Fruit fly (Drosophila melanogaster): ENCODE measurements around the gene HLH3B.

HLH3B gene

DNA sequence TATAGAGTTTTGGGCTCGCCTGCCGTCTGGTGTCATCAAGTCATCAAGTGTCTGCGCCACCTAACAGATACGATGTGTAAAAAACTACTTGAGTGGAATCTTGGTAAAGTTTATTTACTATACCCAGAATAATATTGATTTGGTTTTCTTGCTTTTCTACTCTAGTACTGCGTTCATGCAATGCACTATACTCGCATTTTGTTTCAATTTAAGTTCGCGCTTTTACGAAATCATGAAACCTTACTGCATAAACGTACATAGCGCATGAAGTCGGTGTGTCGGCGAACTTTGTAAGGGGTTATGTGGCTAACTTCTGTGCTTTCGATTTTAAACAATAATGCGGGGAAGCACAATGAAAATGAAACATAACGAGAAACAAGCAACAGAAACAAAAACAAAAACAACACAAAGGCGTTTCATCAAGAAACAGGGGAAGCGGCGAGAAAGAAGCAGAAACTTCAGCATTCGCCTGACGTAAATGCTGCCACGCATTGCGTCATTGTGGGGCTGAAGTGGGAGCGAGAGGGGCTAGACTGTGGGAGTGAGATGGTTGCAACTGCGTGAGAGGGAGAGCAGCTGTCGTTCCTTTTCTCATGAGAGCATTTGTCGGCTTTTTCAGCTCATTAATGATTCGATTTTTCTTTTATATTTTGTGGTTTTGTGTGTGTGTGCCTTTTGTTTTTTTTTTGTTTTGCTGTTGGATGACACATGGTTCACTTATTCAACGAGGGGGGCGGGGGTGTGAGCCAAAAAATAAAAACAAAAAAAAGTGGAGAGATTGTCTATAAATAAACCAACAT lies 29.2 kb downstream of the HLH3B start (continued):
- no peak for TF ChIP-seq ara (GFP tag; IDR thresholded peaks at IDR 0.05)
- TF ChIP-seq CG4424 (GFP tag; optimal IDR thresholded peaks at IDR 0.05) = no peak
- TF ChIP-seq sug (tag; optimal IDR thresholded peaks at IDR 0.05) = no peak
- peak; percentile 54 for TF ChIP-seq CG8478 (optimal IDR thresholded peaks at IDR 0.05)
- no peak for TF ChIP-seq croc (GFP tag; conservative IDR thresholded peaks at IDR 0.05)
- no peak for TF ChIP-seq sob (GFP tag; IDR thresholded peaks at IDR 0.05)
- TF ChIP-seq CG15601 (tag; optimal IDR thresholded peaks at IDR 0.05) = no peak
- no peak for TF ChIP-seq CG11085 (GFP tag; IDR thresholded peaks at IDR 0.05)
- no peak for TF ChIP-seq B-H1 (GFP tag; IDR thresholded peaks at IDR 0.05)
- no peak for TF ChIP-seq stc (GFP tag; IDR thresholded peaks at IDR 0.05)
- peak; percentile 63 for TF ChIP-seq Adf1 (GFP tag; IDR thresholded peaks at IDR 0.05)
- TF ChIP-seq CG14050 (GFP tag; IDR thresholded peaks at IDR 0.05) = no peak
- TF ChIP-seq zfh2 (GFP tag; optimal IDR thresholded peaks at IDR 0.05) = no peak
- TF ChIP-seq CG8924 (tag; optimal IDR thresholded peaks at IDR 0.05) = no peak
- TF ChIP-seq CG12769 (tag; optimal IDR thresholded peaks at IDR 0.05) = peak; percentile 55
- TF ChIP-seq Sox102F (GFP tag; optimal IDR thresholded peaks at IDR 0.05) = no peak
- no peak for TF ChIP-seq CG32767 (GFP tag; IDR thresholded peaks at IDR 0.05)
- TF ChIP-seq gem (tag; optimal IDR thresholded peaks at IDR 0.05) = no peak
- TF ChIP-seq Lim3 (GFP tag; IDR thresholded peaks at IDR 0.05) = no peak
- no peak for TF ChIP-seq CG33213 (GFP tag; optimal IDR thresholded peaks at IDR 0.05)
- TF ChIP-seq mam (GFP tag; optimal IDR thresholded peaks at IDR 0.05) = no peak
- TF ChIP-seq bab2 (GFP tag; optimal IDR thresholded peaks at IDR 0.05) = no peak
- TF ChIP-seq CG31441 (GFP tag; IDR thresholded peaks at IDR 0.05) = no peak
- peak; percentile 36 for TF ChIP-seq Atf3 (GFP tag; optimal IDR thresholded peaks at IDR 0.05)
- TF ChIP-seq eve (GFP tag; optimal IDR thresholded peaks at IDR 0.05) = peak in 1 of 2 experiments; percentile 52
- no peak for TF ChIP-seq gcm2 (GFP tag; optimal IDR thresholded peaks at IDR 0.05)
- TF ChIP-seq bigmax (GFP tag; optimal IDR thresholded peaks at IDR 0.05) = no peak
- TF ChIP-seq CG2116 (GFP tag; optimal IDR thresholded peaks at IDR 0.05) = no peak
- TF ChIP-seq sqz (GFP tag; optimal IDR thresholded peaks at IDR 0.05) = peak; percentile 75
- TF ChIP-seq CG10654 (GFP tag; optimal IDR thresholded peaks at IDR 0.05) = no peak
- no peak for TF ChIP-seq zfh1 (GFP tag; IDR thresholded peaks at IDR 0.05)
- TF ChIP-seq luna (GFP tag; optimal IDR thresholded peaks at IDR 0.05) = no peak
- TF ChIP-seq CG12942 (GFP tag; optimal IDR thresholded peaks at IDR 0.05) = no peak
- TF ChIP-seq wor (GFP tag; IDR thresholded peaks at IDR 0.05) = no peak
- TF ChIP-seq CG9932 (GFP tag; IDR thresholded peaks at IDR 0.05) = no peak
- TF ChIP-seq CG17829 (tag; optimal IDR thresholded peaks at IDR 0.05) = no peak
- TF ChIP-seq CG9727 (GFP tag; optimal IDR thresholded peaks at IDR 0.05) = no peak
- TF ChIP-seq Hsf (GFP tag; optimal IDR thresholded peaks at IDR 0.05) = no peak
- no peak for TF ChIP-seq CG8089 (GFP tag; optimal IDR thresholded peaks at IDR 0.05)
- no peak for TF ChIP-seq Sin3A (optimal IDR thresholded peaks at IDR 0.05)
- TF ChIP-seq Side (GFP tag; optimal IDR thresholded peaks at IDR 0.05) = no peak
- TF ChIP-seq unpg (GFP tag; optimal IDR thresholded peaks at IDR 0.05) = no peak
- TF ChIP-seq CG7963 (GFP tag; IDR thresholded peaks at IDR 0.05; ENCODE audit: partially characterized antibody) = no peak
- TF ChIP-seq CG13894 (tag; optimal IDR thresholded peaks at IDR 0.05) = no peak
- no peak for TF ChIP-seq Atf-2 (GFP tag; optimal IDR thresholded peaks at IDR 0.05)
- no peak for TF ChIP-seq CG7745 (tag; optimal IDR thresholded peaks at IDR 0.05)
- no peak for TF ChIP-seq Hr39 (optimal IDR thresholded peaks at IDR 0.05)
- TF ChIP-seq Mad (GFP tag; optimal IDR thresholded peaks at IDR 0.05) = no peak
- no peak for TF ChIP-seq jing (GFP tag; optimal IDR thresholded peaks at IDR 0.05)
- no peak for TF ChIP-seq danr (GFP tag; IDR thresholded peaks at IDR 0.05)
- no peak for TF ChIP-seq CG1603 (tag; optimal IDR thresholded peaks at IDR 0.05)
- no peak for TF ChIP-seq Nf-YC (tag; optimal IDR thresholded peaks at IDR 0.05)
- no peak for TF ChIP-seq Dll (GFP tag; IDR thresholded peaks at IDR 0.05; ENCODE audit: partially characterized antibody)
